Fruit fly (Drosophila melanogaster): Measurements from ENCODE around the gene CG17294.

CG17294 gene

dm6 chr2L:8362273-8362954, 14.4 kb upstream of the CG17294 start, which contains the start of gene CG7627 (continued):
- peak; percentile 57 for TF ChIP-seq gcm2 (GFP tag; optimal IDR thresholded peaks at IDR 0.05)
- TF ChIP-seq her (GFP tag; optimal IDR thresholded peaks at IDR 0.05), result peak; percentile 70
- TF ChIP-seq tgo (GFP tag; IDR thresholded peaks at IDR 0.05), result peak; percentile 74
- peak; percentile 64; the same call in 2 of the 3 replicates for TF ChIP-seq ase (GFP tag; IDR thresholded peaks at IDR 0.05)
- TF ChIP-seq Bteb2 (GFP tag; optimal IDR thresholded peaks at IDR 0.05), result peak; percentile 10
- TF ChIP-seq ci (GFP tag; IDR thresholded peaks at IDR 0.05), result peak; percentile 67; the same call in 2 of the 3 replicates
- peak; percentile 62 for TF ChIP-seq Chrac-16 (GFP tag; optimal IDR thresholded peaks at IDR 0.05)
- peak; percentile 40 for TF ChIP-seq CG16863 (GFP tag; optimal IDR thresholded peaks at IDR 0.05)
- peak; percentile 44; the same call in 1 of the 2 replicates for TF ChIP-seq cas (GFP tag; IDR thresholded peaks at IDR 0.05)
- peak; percentile 86 for TF ChIP-seq dysf (GFP tag; IDR thresholded peaks at IDR 0.05)
- TF ChIP-seq disco-r (GFP tag; optimal IDR thresholded peaks at IDR 0.05), result peak; percentile 74
- TF ChIP-seq oc (tag; optimal IDR thresholded peaks at IDR 0.05), result no peak
- TF ChIP-seq CG8089 (GFP tag; optimal IDR thresholded peaks at IDR 0.05), result peak; percentile 62
- peak; percentile 55 for TF ChIP-seq Nf-YC (tag; optimal IDR thresholded peaks at IDR 0.05)
- TF ChIP-seq CrebB (tag; optimal IDR thresholded peaks at IDR 0.05), result peak; percentile 64
- peak; percentile 82; the same call in 1 of the 2 replicates for TF ChIP-seq CG14667 (GFP tag; IDR thresholded peaks at IDR 0.05)
- peak; percentile 97 for TF ChIP-seq Ets65A (GFP tag)
- peak; percentile 64 for TF ChIP-seq D19B (GFP tag; optimal IDR thresholded peaks at IDR 0.05)
- peak; percentile 56 for TF ChIP-seq CG32772 (GFP tag; IDR thresholded peaks at IDR 0.05)
- TF ChIP-seq CG3163 (GFP tag; optimal IDR thresholded peaks at IDR 0.05), result peak; percentile 40
- peak; percentile 33 for TF ChIP-seq D19A (tag; optimal IDR thresholded peaks at IDR 0.05)
- peak; percentile 89 for TF ChIP-seq CG2120 (GFP tag; optimal IDR thresholded peaks at IDR 0.05)
- TF ChIP-seq twi (tag; optimal IDR thresholded peaks at IDR 0.05), result no peak
- TF ChIP-seq CG6683 (GFP tag; optimal IDR thresholded peaks at IDR 0.05), result peak; percentile 63
- TF ChIP-seq CG13894 (tag; optimal IDR thresholded peaks at IDR 0.05), result peak; percentile 75
- peak; percentile 48; the same call in 1 of the 2 replicates for TF ChIP-seq Oaz (GFP tag; IDR thresholded peaks at IDR 0.05)
- peak; percentile 72; the same call in 1 of the 2 replicates for TF ChIP-seq CG11085 (GFP tag; IDR thresholded peaks at IDR 0.05)
- peak; percentile 55 for TF ChIP-seq sug (tag; optimal IDR thresholded peaks at IDR 0.05)
- TF ChIP-seq Hmr (GFP tag; optimal IDR thresholded peaks at IDR 0.05), result peak; percentile 84
- TF ChIP-seq tio (GFP tag; optimal IDR thresholded peaks at IDR 0.05), result peak; percentile 69
- TF ChIP-seq CG10959 (GFP tag; IDR thresholded peaks at IDR 0.05), result peak; percentile 45; the same call in 1 of the 2 replicates
- TF ChIP-seq trh (GFP tag; optimal IDR thresholded peaks at IDR 0.05), result peak; percentile 34
- TF ChIP-seq C15 (GFP tag; IDR thresholded peaks at IDR 0.05), result 0 out of 3 replicates have a peak, but pooled peaks have one; percentile 52
- peak; percentile 45 for TF ChIP-seq CG10462 (GFP tag; optimal IDR thresholded peaks at IDR 0.05)
- TF ChIP-seq dmrt99B (tag; optimal IDR thresholded peaks at IDR 0.05), result peak; percentile 83
- peak; percentile 67 for TF ChIP-seq CG13296 (GFP tag; optimal IDR thresholded peaks at IDR 0.05)
- TF ChIP-seq dmrt11E (tag; optimal IDR thresholded peaks at IDR 0.05), result peak; percentile 62
- peak; percentile 89 for TF ChIP-seq Elba2 (GFP tag; optimal IDR thresholded peaks at IDR 0.05)
- TF ChIP-seq CG11723 (GFP tag; optimal IDR thresholded peaks at IDR 0.05), result peak; percentile 50
- 0 out of 2 replicates have a peak, but pooled peaks have one; percentile 34 for TF ChIP-seq CG11696 (GFP tag; IDR thresholded peaks at IDR 0.05)
- no peak for TF ChIP-seq Neu2 (GFP tag; optimal IDR thresholded peaks at IDR 0.05; ENCODE audit: borderline replicate concordance)
- peak; percentile 78 for TF ChIP-seq CG6813 (GFP tag; optimal IDR thresholded peaks at IDR 0.05)
- TF ChIP-seq chm (GFP tag; IDR thresholded peaks at IDR 0.05), result peak; percentile 72; the same call in 1 of the 2 replicates
- peak; percentile 49 for TF ChIP-seq NC2β (GFP tag; optimal IDR thresholded peaks at IDR 0.05)
- TF ChIP-seq CG3065 (GFP tag; optimal IDR thresholded peaks at IDR 0.05), result no peak
- TF ChIP-seq CG11504 (tag; optimal IDR thresholded peaks at IDR 0.05), result peak; percentile 71
- TF ChIP-seq CG1647 (GFP tag; optimal IDR thresholded peaks at IDR 0.05), result peak; percentile 46
- TF ChIP-seq CG17385 (GFP tag; optimal IDR thresholded peaks at IDR 0.05), result peak; percentile 68
- peak; percentile 58 for TF ChIP-seq CG5180 (GFP tag; optimal IDR thresholded peaks at IDR 0.05)
- TF ChIP-seq Sry-β (GFP tag; optimal IDR thresholded peaks at IDR 0.05), result no peak
